Worm (Caenorhabditis elegans): ENCODE results near the gene W02D7.6.

W02D7.6 gene

ce11 chrV:8349950-8350349 is 48.6 kb upstream of the W02D7.6 start:
- TF ChIP-seq nhr-25 (tag; optimal IDR thresholded peaks at IDR 0.05) (no peak), elt-3 (tag; optimal IDR thresholded peaks at IDR 0.05) (no peak), fos-1 (tag; optimal IDR thresholded peaks at IDR 0.05) (no peak), egl-27 (tag; optimal IDR thresholded peaks at IDR 0.05) (no peak), nhr-11 (tag; optimal IDR thresholded peaks at IDR 0.05) (no peak), lin-39 (tag; optimal IDR thresholded peaks at IDR 0.05) (no peak), gmeb-1 (tag; optimal IDR thresholded peaks at IDR 0.05) (no peak), sma-9 (GFP tag; optimal IDR thresholded peaks at IDR 0.05) (no peak), sma-9 (tag; optimal IDR thresholded peaks at IDR 0.05) (no peak), blmp-1 (tag; optimal IDR thresholded peaks at IDR 0.05; ENCODE audit: insufficient read depth) (no peak), nhr-6 (tag; optimal IDR thresholded peaks at IDR 0.05) (no peak), ZK546.5 (tag; optimal IDR thresholded peaks at IDR 0.05) (no peak), elt-1 (tag; optimal IDR thresholded peaks at IDR 0.05) (no peak)

- TF ChIP-seq snpc-4 (tag; optimal IDR thresholded peaks at IDR 0.05) (peak; percentile 99), lin-39 (tag; optimal IDR thresholded peaks at IDR 0.05) (no peak), blmp-1 (tag; optimal IDR thresholded peaks at IDR 0.05; ENCODE audit: insufficient read depth) (peak; percentile 21), ztf-1 (GFP tag; conservative IDR thresholded peaks at IDR 0.05) (no peak), nhr-6 (tag; optimal IDR thresholded peaks at IDR 0.05) (peak; percentile 51), ceh-82 (tag; optimal IDR thresholded peaks at IDR 0.05) (no peak), F13H6.1 (tag; optimal IDR thresholded peaks at IDR 0.05) (peak; percentile 89), lin-13 (GFP tag; optimal IDR thresholded peaks at IDR 0.05) (peak; percentile 75), aly-2 (tag; optimal IDR thresholded peaks at IDR 0.05) (no peak), alr-1 (tag; optimal IDR thresholded peaks at IDR 0.05) (no peak), C34F6.9 (tag; optimal IDR thresholded peaks at IDR 0.05) (no peak), sma-9 (GFP tag; optimal IDR thresholded peaks at IDR 0.05) (peak; percentile 97), sma-9 (tag; optimal IDR thresholded peaks at IDR 0.05) (no peak), ztf-11 (tag; optimal IDR thresholded peaks at IDR 0.05) (no peak), mbf-1 (tag; optimal IDR thresholded peaks at IDR 0.05) (no peak), ceh-16 (tag; optimal IDR thresholded peaks at IDR 0.05) (peak; percentile 47), nhr-10 (tag; optimal IDR thresholded peaks at IDR 0.05) (peak; percentile 56), sma-3 (GFP tag; optimal IDR thresholded peaks at IDR 0.05) (peak; percentile 94), Y55F3AM.14 (GFP tag; optimal IDR thresholded peaks at IDR 0.05) (peak; percentile 73), ama-1 (optimal IDR thresholded peaks at IDR 0.05) (peak; percentile 98), sem-4 (tag; optimal IDR thresholded peaks at IDR 0.05) (peak; percentile 29), zag-1 (tag; optimal IDR thresholded peaks at IDR 0.05) (peak; percentile 46), unc-55 (GFP tag; optimal IDR thresholded peaks at IDR 0.05) (peak; percentile 77), nhr-21 (tag; optimal IDR thresholded peaks at IDR 0.05) (peak; percentile 77), gmeb-1 (tag; optimal IDR thresholded peaks at IDR 0.05) (peak; percentile 88), mab-5 (tag; optimal IDR thresholded peaks at IDR 0.05) (peak; percentile 47), nhr-23 (tag; optimal IDR thresholded peaks at IDR 0.05) (no peak), nhr-77 (tag; optimal IDR thresholded peaks at IDR 0.05) (no peak), crh-2 (tag; optimal IDR thresholded peaks at IDR 0.05) (peak; percentile 89), nhr-129 (tag; optimal IDR thresholded peaks at IDR 0.05) (peak; percentile 64), mdl-1 (tag; optimal IDR thresholded peaks at IDR 0.05) (peak in 1 of 2 experiments; percentile 27), unc-39 (tag; optimal IDR thresholded peaks at IDR 0.05) (no peak), lin-11 (tag; optimal IDR thresholded peaks at IDR 0.05) (no peak), skn-1 (tag; optimal IDR thresholded peaks at IDR 0.05) (no peak), R02D3.7 (tag; optimal IDR thresholded peaks at IDR 0.05) (peak; percentile 36), nhr-11 (tag; optimal IDR thresholded peaks at IDR 0.05) (no peak), elt-3 (tag; optimal IDR thresholded peaks at IDR 0.05) (no peak), nhr-12 (tag; optimal IDR thresholded peaks at IDR 0.05) (no peak), nhr-25 (tag; optimal IDR thresholded peaks at IDR 0.05) (peak; percentile 56), ztf-4 (tag; optimal IDR thresholded peaks at IDR 0.05) (peak; percentile 62), lsy-2 (tag; optimal IDR thresholded peaks at IDR 0.05) (peak; percentile 56 to 82), dmd-4 (tag; optimal IDR thresholded peaks at IDR 0.05) (no peak), unc-62 (GFP tag; optimal IDR thresholded peaks at IDR 0.05) (peak; percentile 30), ZK546.5 (tag; optimal IDR thresholded peaks at IDR 0.05) (peak; percentile 13), peb-1 (tag; optimal IDR thresholded peaks at IDR 0.05) (no peak), nhr-237 (tag; optimal IDR thresholded peaks at IDR 0.05) (peak; percentile 69), fos-1 (tag; optimal IDR thresholded peaks at IDR 0.05) (peak; percentile 84), elt-1 (tag; optimal IDR thresholded peaks at IDR 0.05) (no peak), egl-27 (tag; optimal IDR thresholded peaks at IDR 0.05) (peak; percentile 74)
Observed at ce11 chrV:8348959-8349389, 47.7 kb upstream of the W02D7.6 start.

All from whole organism, L2 larva.